Fruit fly (Drosophila melanogaster) whole organism, embryonic: ENCODE measurements around the gene CG11147.

Source experiments
- Adf1 ChIP-seq: fragments of 200-800 bp; sonication (Bioruptor generic); IDR thresholded peaks from 2 replicates; pipeline ENCODE4 v1.3.6; 2022; ENCODE audit warnings: missing biosample characterization, missing genetic modification characterization
- Blimp-1 ChIP-seq: fragments of 200-800 bp; sonication (Bioruptor generic); optimal IDR thresholded peaks from 3 replicates; lab custom pipeline; 2018; ENCODE audit warnings: missing biosample characterization, missing genetic modification characterization, mild to moderate bottlenecking, moderate library complexity, missing genetic modification reagents
- CG11695 ChIP-seq: fragments of 200-800 bp; sonication (Bioruptor generic); IDR thresholded peaks from 3 replicates; pipeline ENCODE4 v1.3.6; 2022; ENCODE audit warnings: missing biosample characterization, missing genetic modification characterization
- CG14710 ChIP-seq: fragments of 200-800 bp; sonication (Bioruptor generic); optimal IDR thresholded peaks from 3 replicates; lab custom pipeline; 2019; ENCODE audit warnings: missing biosample characterization, mild to moderate bottlenecking, missing genetic modification characterization, moderate library complexity
- CG14860 ChIP-seq: fragments of 200-800 bp; sonication (Bioruptor generic); IDR thresholded peaks from 3 replicates; pipeline ENCODE4 v1.3.6; 2022; ENCODE audit warnings: missing biosample characterization, missing genetic modification characterization; ENCODE audit not compliant: partially characterized antibody
- CG17328 ChIP-seq: fragments of 200-800 bp; sonication (Bioruptor generic); IDR thresholded peaks from 2 replicates; pipeline ENCODE4 v1.3.6; 2022; ENCODE audit warnings: missing biosample characterization, missing genetic modification characterization
- CG17359 ChIP-seq: fragments of 200-800 bp; sonication (Bioruptor generic); optimal IDR thresholded peaks from 3 replicates; lab custom pipeline; 2018; ENCODE audit warnings: missing biosample characterization, mild to moderate bottlenecking, missing genetic modification characterization, moderate library complexity
- CG18262 ChIP-seq: fragments of 200-800 bp; optimal IDR thresholded peaks from 3 replicates; lab custom pipeline; 2019; ENCODE audit warnings: missing biosample characterization, mild to moderate bottlenecking, missing genetic modification characterization, moderate library complexity
- CG2120 ChIP-seq: fragments of 200-800 bp; sonication (Bioruptor generic); optimal IDR thresholded peaks from 3 replicates; lab custom pipeline; 2016; ENCODE audit warnings: missing biosample characterization, missing genetic modification characterization
- CG2202 ChIP-seq: fragments of 200-800 bp; sonication (Bioruptor generic); optimal IDR thresholded peaks from 2 replicates; lab custom pipeline; 2018; ENCODE audit warnings: missing biosample characterization, mild to moderate bottlenecking, missing genetic modification characterization
- CG30403 ChIP-seq: fragments of 200-800 bp; sonication (Bioruptor generic); optimal IDR thresholded peaks from 3 replicates; lab custom pipeline; 2016; ENCODE audit warnings: missing biosample characterization, missing genetic modification characterization
- CG30431 ChIP-seq: fragments of 200-800 bp; sonication (Bioruptor generic); optimal IDR thresholded peaks from 2 replicates; lab custom pipeline; 2017; ENCODE audit warnings: missing biosample characterization, missing genetic modification characterization
- CG31441 ChIP-seq: fragments of 200-800 bp; sonication (Bioruptor generic); IDR thresholded peaks from 2 replicates; pipeline ENCODE4 v1.3.6; 2022; ENCODE audit warnings: missing biosample characterization, missing genetic modification characterization
- CG3163 ChIP-seq: fragments of 200-800 bp; sonication (Bioruptor generic); optimal IDR thresholded peaks from 3 replicates; lab custom pipeline; 2016; ENCODE audit warnings: missing biosample characterization, missing genetic modification characterization
- CG34224 ChIP-seq: fragments of 200-800 bp; sonication (Bioruptor generic); IDR thresholded peaks from 3 replicates; pipeline ENCODE4 v1.3.6; 2022; ENCODE audit warnings: missing biosample characterization, missing genetic modification characterization; ENCODE audit not compliant: partially characterized antibody
- CG5180 ChIP-seq: fragments of 200-800 bp; sonication (Bioruptor generic); optimal IDR thresholded peaks from 3 replicates; lab custom pipeline; 2017; ENCODE audit warnings: missing biosample characterization, missing genetic modification characterization, mild to moderate bottlenecking, moderate library complexity, missing genetic modification reagents
- CG6654 ChIP-seq: fragments of 200-800 bp; sonication (Bioruptor generic); optimal IDR thresholded peaks from 2 replicates; lab custom pipeline; 2017; ENCODE audit warnings: missing biosample characterization, mild to moderate bottlenecking, missing genetic modification characterization
- CG6689 ChIP-seq: fragments of 200-800 bp; sonication (Bioruptor generic); IDR thresholded peaks from 2 replicates; pipeline ENCODE4 v1.3.6; 2022; ENCODE audit warnings: missing biosample characterization, missing genetic modification characterization
- CG8089 ChIP-seq: fragments of 200-800 bp; sonication (Bioruptor generic); optimal IDR thresholded peaks from 3 replicates; lab custom pipeline; 2016; ENCODE audit warnings: missing biosample characterization, missing genetic modification characterization
- CG8924 ChIP-seq: fragments of 200-800 bp; optimal IDR thresholded peaks from 3 replicates; lab custom pipeline; 2019; ENCODE audit warnings: missing biosample characterization, mild to moderate bottlenecking, missing genetic modification characterization, moderate library complexity
- CG9609 ChIP-seq: fragments of 200-800 bp; sonication (Bioruptor generic); optimal IDR thresholded peaks from 3 replicates; lab custom pipeline; 2016; ENCODE audit warnings: missing biosample characterization, missing genetic modification characterization
- Camta ChIP-seq: fragments of 200-800 bp; sonication (Bioruptor generic); optimal IDR thresholded peaks from 2 replicates; lab custom pipeline; 2016; ENCODE audit warnings: missing biosample characterization, missing genetic modification characterization
- CkIIα-i1 ChIP-seq: fragments of 200-800 bp; sonication (Bioruptor generic); IDR thresholded peaks from 2 replicates; pipeline ENCODE4 v1.3.6; 2022; ENCODE audit warnings: missing biosample characterization, missing genetic modification characterization
- Dip3 ChIP-seq: fragments of 200-800 bp; sonication (Bioruptor generic); optimal IDR thresholded peaks from 3 replicates; lab custom pipeline; 2016; ENCODE audit warnings: missing biosample characterization, missing genetic modification characterization
- Eip74EF ChIP-seq, 2 experiments: fragments of 200-800 bp in 1 of 2; fragments of >200 bp in 1 of 2; sonication (Bioruptor generic) in 1 of 2; optimal IDR thresholded peaks; 2 replicates each; lab custom pipeline; 2017 to 2019; ENCODE audit warnings: missing biosample characterization in 2 of 2, missing genetic modification characterization in 2 of 2, mild to moderate bottlenecking in 1 of 2, moderate library complexity in 1 of 2
- Elba2 ChIP-seq: fragments of 200-800 bp; sonication (Bioruptor generic); optimal IDR thresholded peaks from 3 replicates; lab custom pipeline; 2016; ENCODE audit warnings: missing biosample characterization, missing genetic modification characterization
- Fer2 ChIP-seq: fragments of 200-800 bp; sonication (Bioruptor generic); optimal IDR thresholded peaks from 2 replicates; lab custom pipeline; 2018; ENCODE audit warnings: missing biosample characterization, mild to moderate bottlenecking, missing genetic modification characterization, moderate library complexity
- HLH54F ChIP-seq: fragments of 200-800 bp; sonication (Bioruptor generic); optimal IDR thresholded peaks from 3 replicates; lab custom pipeline; 2016; ENCODE audit warnings: missing biosample characterization, missing genetic modification characterization
- HmgD ChIP-seq: fragments of 200-800 bp; sonication (Bioruptor generic); optimal IDR thresholded peaks from 3 replicates; lab custom pipeline; 2016; ENCODE audit warnings: missing biosample characterization, missing genetic modification characterization
- Hmx ChIP-seq: fragments of 200-800 bp; sonication (Bioruptor generic); optimal IDR thresholded peaks from 2 replicates; lab custom pipeline; 2016; ENCODE audit warnings: missing biosample characterization, missing genetic modification characterization
- Hr39 ChIP-seq: fragments of >200 bp; optimal IDR thresholded peaks from 2 replicates; lab custom pipeline; 2017
- Hr78 ChIP-seq, 2 experiments: fragments of 200-800 bp in 1 of 2; fragments of >200 bp in 1 of 2; sonication (Bioruptor generic) in 1 of 2; optimal IDR thresholded peaks; 2 replicates each; lab custom pipeline; 2017 to 2019; ENCODE audit warnings: missing biosample characterization in 2 of 2, missing genetic modification characterization in 2 of 2, mild to moderate bottlenecking in 1 of 2, moderate library complexity in 1 of 2
- Lim3 ChIP-seq: fragments of 200-800 bp; sonication (Bioruptor generic); IDR thresholded peaks from 2 replicates; pipeline ENCODE4 v1.3.6; 2022; ENCODE audit warnings: missing biosample characterization, missing genetic modification characterization
- MBD-R2 ChIP-seq: fragments of 200-800 bp; sonication (Bioruptor generic); IDR thresholded peaks from 2 replicates; pipeline ENCODE4 v1.3.6; 2022; ENCODE audit warnings: missing biosample characterization, missing genetic modification characterization
- NC2α ChIP-seq: fragments of 200-800 bp; sonication (Bioruptor generic); optimal IDR thresholded peaks from 2 replicates; lab custom pipeline; 2016; ENCODE audit warnings: missing biosample characterization, missing genetic modification characterization
- NK7.1 ChIP-seq: fragments of 200-800 bp; sonication (Bioruptor generic); optimal IDR thresholded peaks from 3 replicates; lab custom pipeline; 2016; ENCODE audit warnings: missing biosample characterization, missing genetic modification characterization
- Sry-β ChIP-seq: fragments of 200-800 bp; sonication (Bioruptor generic); optimal IDR thresholded peaks from 2 replicates; lab custom pipeline; 2018; ENCODE audit warnings: missing biosample characterization, mild to moderate bottlenecking, missing genetic modification characterization, moderate library complexity
- bbx ChIP-seq: fragments of 200-800 bp; sonication (Bioruptor generic); IDR thresholded peaks from 2 replicates; pipeline ENCODE4 v1.3.6; 2022; ENCODE audit warnings: missing biosample characterization, missing genetic modification characterization; ENCODE audit not compliant: partially characterized antibody
- bowl ChIP-seq: fragments of 200-800 bp; sonication (Bioruptor generic); IDR thresholded peaks from 2 replicates; pipeline ENCODE4 v1.3.6; 2022; ENCODE audit warnings: missing biosample characterization, missing genetic modification characterization
- chinmo ChIP-seq: fragments of 200-800 bp; sonication (Bioruptor generic); IDR thresholded peaks from 4 replicates; pipeline ENCODE4 v1.3.6; 2022; ENCODE audit warnings: missing biosample characterization, missing genetic modification characterization; ENCODE audit not compliant: partially characterized antibody
- croc ChIP-seq: fragments of 200-800 bp; sonication (Bioruptor generic); conservative IDR thresholded peaks from 3 replicates; pipeline ENCODE4 v1.3.6; 2022; ENCODE audit warnings: missing biosample characterization, missing genetic modification characterization
- da ChIP-seq: fragments of 200-800 bp; sonication (Bioruptor generic); optimal IDR thresholded peaks from 2 replicates; lab custom pipeline; 2016; ENCODE audit warnings: missing biosample characterization, missing genetic modification characterization
- insv ChIP-seq, 2 experiments: fragments of 200-800 bp; sonication (Bioruptor generic); optimal IDR thresholded peaks; 3 replicates each; lab custom pipeline; 2016 to 2018; ENCODE audit warnings: missing biosample characterization in 2 of 2, missing genetic modification characterization in 2 of 2
- kni ChIP-seq: fragments of 200-800 bp; sonication (Bioruptor generic); optimal IDR thresholded peaks from 3 replicates; lab custom pipeline; 2017; ENCODE audit warnings: mild to moderate bottlenecking, missing biosample characterization, missing genetic modification reagents, missing genetic modification characterization
- otp ChIP-seq: fragments of 200-800 bp; sonication (Bioruptor generic); IDR thresholded peaks from 3 replicates; pipeline ENCODE4, ENCODE4 v1.3.6; 2022; ENCODE audit warnings: missing biosample characterization, missing genetic modification characterization
- phol ChIP-seq: fragments of 200-800 bp; sonication (Bioruptor generic); optimal IDR thresholded peaks from 3 replicates; lab custom pipeline; 2018; ENCODE audit warnings: missing biosample characterization, mild to moderate bottlenecking, missing genetic modification characterization, moderate library complexity
- salm ChIP-seq: fragments of 200-800 bp; sonication (Bioruptor generic); optimal IDR thresholded peaks from 2 replicates; lab custom pipeline; 2018; ENCODE audit warnings: missing biosample characterization, mild to moderate bottlenecking, missing genetic modification characterization
- sens ChIP-seq: fragments of 200-800 bp; sonication (Bioruptor generic); peaks from one replicate; lab custom pipeline; 2016; ENCODE audit warnings: missing biosample characterization, missing genetic modification characterization
- stc ChIP-seq: fragments of 200-800 bp; sonication (Bioruptor generic); IDR thresholded peaks from 2 replicates; pipeline ENCODE4 v1.3.6; 2022; ENCODE audit warnings: missing biosample characterization, missing genetic modification characterization
- tio ChIP-seq: fragments of 200-800 bp; sonication (Bioruptor generic); optimal IDR thresholded peaks from 2 replicates; lab custom pipeline; 2017; ENCODE audit warnings: missing biosample characterization, missing genetic modification characterization, inconsistent platforms
- twi ChIP-seq: fragments of 200-800 bp; optimal IDR thresholded peaks from 2 replicates; lab custom pipeline; 2019; ENCODE audit warnings: missing biosample characterization, mild to moderate bottlenecking, missing genetic modification characterization, moderate library complexity
- zen2 ChIP-seq: fragments of 200-800 bp; sonication (Bioruptor generic); IDR thresholded peaks from 3 replicates; pipeline ENCODE4 v1.3.6; 2022; ENCODE audit warnings: missing biosample characterization, missing genetic modification characterization; ENCODE audit not compliant: partially characterized antibody

Gene CG11147

DNA sequence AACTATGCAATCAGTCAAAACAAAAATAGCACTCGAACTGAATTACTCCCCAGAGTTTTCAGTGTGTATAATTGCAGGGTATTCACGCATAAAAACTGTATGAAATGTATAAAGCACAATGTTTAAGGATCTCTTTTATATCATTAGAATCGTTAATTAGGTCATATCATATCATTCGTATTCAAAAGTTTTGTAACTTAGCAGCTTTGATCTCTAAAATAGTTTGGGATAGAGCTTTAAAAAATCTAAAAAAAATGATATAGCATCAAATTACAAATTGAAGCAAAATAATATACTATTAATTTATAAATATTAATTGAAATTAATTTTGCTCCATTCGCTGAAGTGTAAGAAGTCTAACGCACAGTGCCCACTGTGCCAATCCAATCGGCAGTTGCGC lies 10.6 kb downstream of the CG11147 start (continued):
- TF ChIP-seq NK7.1 (no peak), otp (GFP tag; lab: Robert Waterston, UW) (no peak), zen2 (no peak), CG30403 (GFP tag; lab: Kevin White, UChicago) (no peak), CG14710 (tag; lab: Kevin White, UChicago) (peak; percentile 21), stc (GFP tag; lab: Robert Waterston, UW) (no peak), CG34224 (no peak), CG8924 (tag; lab: Kevin White, UChicago) (no peak), da (GFP tag; lab: Kevin White, UChicago) (no peak), Hr78 (GFP tag; optimal IDR thresholded peaks at IDR 0.05; lab: Kevin White, UChicago) (no peak), MBD-R2 (no peak), HmgD (GFP tag; lab: Kevin White, UChicago) (no peak), Eip74EF (GFP tag; optimal IDR thresholded peaks at IDR 0.05; lab: Kevin White, UChicago) (no peak), phol (peak; percentile 33), CG9609 (GFP tag; lab: Kevin White, UChicago) (no peak), bowl (GFP tag; lab: Robert Waterston, UW) (no peak), CG30431 (GFP tag; lab: Kevin White, UChicago) (no peak), insv (GFP tag; optimal IDR thresholded peaks at IDR 0.05; lab: Kevin White, UChicago) (no peak), CG6654 (GFP tag; lab: Kevin White, UChicago) (no peak), Adf1 (GFP tag; lab: Robert Waterston, UW) (no peak), bbx (no peak), CG18262 (tag; lab: Kevin White, UChicago) (peak; percentile 64), CG17328 (GFP tag; lab: Robert Waterston, UW) (no peak), sens (GFP tag; lab: Kevin White, UChicago) (peak; percentile 62), NC2α (GFP tag; lab: Kevin White, UChicago) (no peak), salm (tag; lab: Kevin White, UChicago) (no peak), kni (GFP tag; lab: Kevin White, UChicago) (no peak), CG14860 (no peak), CG8089 (GFP tag; lab: Kevin White, UChicago) (no peak), tio (GFP tag; lab: Kevin White, UChicago) (no peak), Hmx (GFP tag; lab: Kevin White, UChicago) (no peak), CG2202 (tag; lab: Kevin White, UChicago) (no peak), Sry-β (GFP tag; lab: Kevin White, UChicago) (no peak), CG31441 (peak; percentile 55; the same call in 1 of the 2 replicates), CG17359 (tag; lab: Kevin White, UChicago) (no peak), Lim3 (GFP tag; lab: Robert Waterston, UW) (no peak), twi (no peak), Dip3 (no peak), CG5180 (no peak), Hr39 (lab: Kevin White, UChicago) (no peak), Blimp-1 (GFP tag; lab: Kevin White, UChicago) (peak; percentile 38), CG11695 (GFP tag; lab: Robert Waterston, UW) (no peak), Fer2 (tag; lab: Kevin White, UChicago) (no peak), CG3163 (GFP tag; lab: Kevin White, UChicago) (no peak), chinmo (GFP tag; lab: Robert Waterston, UW) (no peak), Elba2 (GFP tag; lab: Kevin White, UChicago) (no peak), CG6689 (GFP tag; lab: Robert Waterston, UW) (no peak), Camta (GFP tag; lab: Kevin White, UChicago) (no peak), croc (GFP tag; lab: Robert Waterston, UW) (no peak), CG2120 (no peak), HLH54F (GFP tag; lab: Kevin White, UChicago) (no peak), CkIIα-i1 (GFP tag; lab: Robert Waterston, UW) (no peak)
